Fruit fly (Drosophila melanogaster) whole organism, embryonic: ENCODE results near the gene PGAP2.

Source experiments
- Antp ChIP-seq: fragments of 200-800 bp; sonication (Bioruptor generic); optimal IDR thresholded peaks from 3 replicates; lab custom pipeline; 2016; ENCODE audit warnings: missing biosample characterization, missing genetic modification characterization
- Atf-2 ChIP-seq: fragments of 200-800 bp; sonication (Bioruptor generic); optimal IDR thresholded peaks from 2 replicates; lab custom pipeline; 2016; ENCODE audit warnings: missing biosample characterization, missing genetic modification characterization
- Atf3 ChIP-seq: fragments of 200-800 bp; sonication (Bioruptor generic); optimal IDR thresholded peaks from 3 replicates; lab custom pipeline; 2016; ENCODE audit warnings: missing biosample characterization, missing genetic modification characterization
- CG10147 ChIP-seq: fragments of 200-800 bp; sonication (Bioruptor generic); optimal IDR thresholded peaks from 2 replicates; lab custom pipeline; 2019; ENCODE audit warnings: missing biosample characterization, mild to moderate bottlenecking, missing genetic modification characterization, moderate library complexity
- CG10209 ChIP-seq: fragments of 200-800 bp; sonication (Bioruptor generic); optimal IDR thresholded peaks from 3 replicates; lab custom pipeline; 2017; ENCODE audit warnings: missing biosample characterization, mild to moderate bottlenecking, missing genetic modification characterization, missing genetic modification reagents
- CG1024 ChIP-seq: fragments of 200-800 bp; sonication (Bioruptor generic); IDR thresholded peaks from 2 replicates; pipeline ENCODE4 v1.3.6; 2022; ENCODE audit warnings: missing biosample characterization, missing genetic modification characterization
- CG10959 ChIP-seq: fragments of 200-800 bp; sonication (Bioruptor generic); IDR thresholded peaks from 2 replicates; pipeline ENCODE4 v1.3.6; 2022; ENCODE audit warnings: missing biosample characterization, missing genetic modification characterization
- CG13894 ChIP-seq: fragments of 200-800 bp; sonication (Bioruptor generic); optimal IDR thresholded peaks from 3 replicates; lab custom pipeline; 2018; ENCODE audit warnings: missing biosample characterization, mild to moderate bottlenecking, missing genetic modification characterization, moderate library complexity
- CG15696 ChIP-seq: fragments of 200-800 bp; sonication (Bioruptor generic); optimal IDR thresholded peaks from 2 replicates; lab custom pipeline; 2019; ENCODE audit warnings: missing biosample characterization, mild to moderate bottlenecking, missing genetic modification characterization, moderate library complexity
- CG1602 ChIP-seq: fragments of 200-800 bp; sonication (Bioruptor generic); optimal IDR thresholded peaks from 3 replicates; lab custom pipeline; 2016; ENCODE audit warnings: missing biosample characterization, missing genetic modification characterization
- CG3065 ChIP-seq: fragments of 200-800 bp; sonication (Bioruptor generic); optimal IDR thresholded peaks from 2 replicates; lab custom pipeline; 2016; ENCODE audit warnings: missing biosample characterization, missing genetic modification characterization
- CG31388 ChIP-seq: fragments of 200-800 bp; sonication (Bioruptor generic); optimal IDR thresholded peaks from 2 replicates; lab custom pipeline; 2016; ENCODE audit warnings: missing biosample characterization, missing genetic modification characterization
- CG3163 ChIP-seq: fragments of 200-800 bp; sonication (Bioruptor generic); optimal IDR thresholded peaks from 3 replicates; lab custom pipeline; 2016; ENCODE audit warnings: missing biosample characterization, missing genetic modification characterization
- CG32772 ChIP-seq: fragments of 200-800 bp; sonication (Bioruptor generic); IDR thresholded peaks from 2 replicates; pipeline ENCODE4 v1.3.6; 2022; ENCODE audit warnings: missing biosample characterization, missing genetic modification characterization
- CG34224 ChIP-seq: fragments of 200-800 bp; sonication (Bioruptor generic); IDR thresholded peaks from 3 replicates; pipeline ENCODE4 v1.3.6; 2022; ENCODE audit warnings: missing biosample characterization, missing genetic modification characterization; ENCODE audit not compliant: partially characterized antibody
- CG3995 ChIP-seq: fragments of 200-800 bp; sonication (Bioruptor generic); optimal IDR thresholded peaks from 3 replicates; lab custom pipeline; 2016; ENCODE audit warnings: missing biosample characterization, missing genetic modification characterization
- CG4360 ChIP-seq: fragments of 200-800 bp; sonication (Bioruptor generic); IDR thresholded peaks from 2 replicates; pipeline ENCODE4 v1.3.6; 2022; ENCODE audit warnings: missing biosample characterization, missing genetic modification characterization
- CG7786 ChIP-seq: fragments of 200-800 bp; sonication (Bioruptor generic); optimal IDR thresholded peaks from 2 replicates; lab custom pipeline; 2016; ENCODE audit warnings: missing biosample characterization, missing genetic modification characterization
- CG8089 ChIP-seq: fragments of 200-800 bp; sonication (Bioruptor generic); optimal IDR thresholded peaks from 3 replicates; lab custom pipeline; 2016; ENCODE audit warnings: missing biosample characterization, missing genetic modification characterization
- CG9727 ChIP-seq: fragments of 200-800 bp; sonication (Bioruptor generic); optimal IDR thresholded peaks from 3 replicates; lab custom pipeline; 2017; ENCODE audit warnings: missing biosample characterization, mild to moderate bottlenecking, missing genetic modification characterization
- CkIIα-i1 ChIP-seq: fragments of 200-800 bp; sonication (Bioruptor generic); IDR thresholded peaks from 2 replicates; pipeline ENCODE4 v1.3.6; 2022; ENCODE audit warnings: missing biosample characterization, missing genetic modification characterization
- E2f2 ChIP-seq: fragments of 200-800 bp; sonication (Bioruptor generic); IDR thresholded peaks from 2 replicates; pipeline ENCODE4 v1.3.6; 2022; ENCODE audit warnings: missing biosample characterization, missing genetic modification characterization
- Fer1 ChIP-seq: fragments of 200-800 bp; sonication (Bioruptor generic); optimal IDR thresholded peaks from 2 replicates; lab custom pipeline; 2017; ENCODE audit warnings: missing biosample characterization, mild to moderate bottlenecking, missing genetic modification characterization
- Fer2 ChIP-seq: fragments of 200-800 bp; sonication (Bioruptor generic); optimal IDR thresholded peaks from 2 replicates; lab custom pipeline; 2018; ENCODE audit warnings: missing biosample characterization, mild to moderate bottlenecking, missing genetic modification characterization, moderate library complexity
- HHEX ChIP-seq: fragments of 200-800 bp; sonication (Bioruptor generic); optimal IDR thresholded peaks from 3 replicates; lab custom pipeline; 2017; ENCODE audit warnings: missing biosample characterization, mild to moderate bottlenecking, missing genetic modification characterization, missing genetic modification reagents
- Lhr ChIP-seq: fragments of 200-800 bp; sonication (Bioruptor generic); optimal IDR thresholded peaks from 3 replicates; lab custom pipeline; 2017; ENCODE audit warnings: mild to moderate bottlenecking, missing biosample characterization, missing genetic modification reagents, missing genetic modification characterization
- Lim3 ChIP-seq: fragments of 200-800 bp; sonication (Bioruptor generic); IDR thresholded peaks from 2 replicates; pipeline ENCODE4 v1.3.6; 2022; ENCODE audit warnings: missing biosample characterization, missing genetic modification characterization
- Mad ChIP-seq: fragments of 200-800 bp; sonication (Bioruptor generic); optimal IDR thresholded peaks from 2 replicates; lab custom pipeline; 2016; ENCODE audit warnings: missing biosample characterization, missing genetic modification characterization
- Mes4 ChIP-seq: fragments of 200-800 bp; sonication (Bioruptor generic); optimal IDR thresholded peaks from 2 replicates; lab custom pipeline; 2016; ENCODE audit warnings: missing biosample characterization, missing genetic modification characterization
- Sin3A ChIP-seq: fragments of >200 bp; optimal IDR thresholded peaks from 2 replicates; lab custom pipeline; 2018
- Sry-β ChIP-seq: fragments of 200-800 bp; sonication (Bioruptor generic); optimal IDR thresholded peaks from 2 replicates; lab custom pipeline; 2018; ENCODE audit warnings: missing biosample characterization, mild to moderate bottlenecking, missing genetic modification characterization, moderate library complexity
- Tbp ChIP-seq: fragments of >200 bp; optimal IDR thresholded peaks from 2 replicates; lab custom pipeline; 2018; ENCODE audit warnings: missing biosample characterization, missing genetic modification characterization
- ara ChIP-seq: fragments of 200-800 bp; sonication (Bioruptor generic); IDR thresholded peaks from 2 replicates; pipeline ENCODE4 v1.3.6; 2022; ENCODE audit warnings: missing biosample characterization, missing genetic modification characterization
- ato ChIP-seq: fragments of 200-800 bp; sonication (Bioruptor generic); IDR thresholded peaks from 2 replicates; pipeline ENCODE4 v1.3.6; 2022; ENCODE audit warnings: missing biosample characterization, missing genetic modification characterization; ENCODE audit not compliant: partially characterized antibody
- crc ChIP-seq: fragments of 200-800 bp; sonication (Bioruptor generic); optimal IDR thresholded peaks from 2 replicates; lab custom pipeline; 2016; ENCODE audit warnings: missing biosample characterization, missing genetic modification characterization
- dysf ChIP-seq: fragments of 200-800 bp; sonication (Bioruptor generic); IDR thresholded peaks from 3 replicates; pipeline ENCODE4 v1.3.6; 2022; ENCODE audit warnings: missing biosample characterization, missing genetic modification characterization
- esg ChIP-seq: fragments of 200-800 bp; sonication (Bioruptor generic); conservative IDR thresholded peaks from 2 replicates; pipeline ENCODE4 v1.3.6; 2022; ENCODE audit warnings: missing biosample characterization, missing genetic modification characterization
- lbe ChIP-seq: fragments of 200-800 bp; sonication (Bioruptor generic); optimal IDR thresholded peaks from 2 replicates; lab custom pipeline; 2016; ENCODE audit warnings: missing biosample characterization, mild to moderate bottlenecking, missing genetic modification characterization
- mirr ChIP-seq: fragments of 200-800 bp; sonication (Bioruptor generic); optimal IDR thresholded peaks from 3 replicates; lab custom pipeline; 2018; ENCODE audit warnings: missing biosample characterization, mild to moderate bottlenecking, missing genetic modification characterization
- pan ChIP-seq, 4 experiments: fragments of >200 bp in 3 of 4; fragments of 200-800 bp in 1 of 4; sonication (Bioruptor generic) in 1 of 4; optimal IDR thresholded peaks in 3 of 4; IDR thresholded peaks in 1 of 4; 2 replicates each; pipeline versions ENCODE4 v1.3.6 to Lab custom; 2017 to 2022; ENCODE audit warnings: missing biosample characterization in 2 of 4, missing genetic modification characterization in 2 of 4, mixed read lengths in 1 of 4
- pfk ChIP-seq: fragments of 200-800 bp; sonication (Bioruptor generic); optimal IDR thresholded peaks from 2 replicates; lab custom pipeline; 2018; ENCODE audit warnings: missing biosample characterization, mild to moderate bottlenecking, missing genetic modification characterization, moderate library complexity
- pros ChIP-seq: fragments of 200-800 bp; sonication (Bioruptor generic); optimal IDR thresholded peaks from 3 replicates; lab custom pipeline; 2019; ENCODE audit warnings: missing biosample characterization, mild to moderate bottlenecking, missing genetic modification characterization, moderate library complexity
- ranshi ChIP-seq: fragments of 200-800 bp; sonication (Bioruptor generic); IDR thresholded peaks from 2 replicates; pipeline ENCODE4 v1.3.6; 2022; ENCODE audit warnings: missing biosample characterization, missing genetic modification characterization
- schlank ChIP-seq: fragments of 200-800 bp; sonication (Bioruptor generic); optimal IDR thresholded peaks from 2 replicates; lab custom pipeline; 2018; ENCODE audit warnings: missing biosample characterization, mild to moderate bottlenecking, missing genetic modification characterization
- slp2 ChIP-seq: fragments of 200-800 bp; sonication (Bioruptor generic); optimal IDR thresholded peaks from 2 replicates; lab custom pipeline; 2016; ENCODE audit warnings: missing biosample characterization, missing genetic modification characterization
- sna ChIP-seq: fragments of 200-800 bp; sonication (Bioruptor generic); IDR thresholded peaks from 2 replicates; pipeline ENCODE4 v1.3.6; 2022; ENCODE audit warnings: missing biosample characterization, missing genetic modification characterization; ENCODE audit not compliant: partially characterized antibody
- usp ChIP-seq: fragments of >200 bp; optimal IDR thresholded peaks from 2 replicates; lab custom pipeline; 2017; ENCODE audit warnings: missing biosample characterization, missing genetic modification characterization
- yki ChIP-seq: fragments of >200 bp; optimal IDR thresholded peaks from 3 replicates; lab custom pipeline; 2018
- zen ChIP-seq: fragments of 200-800 bp; sonication (Bioruptor generic); optimal IDR thresholded peaks from 3 replicates; lab custom pipeline; 2018; ENCODE audit warnings: missing biosample characterization, mild to moderate bottlenecking, missing genetic modification characterization, moderate library complexity
- zen2 ChIP-seq: fragments of 200-800 bp; sonication (Bioruptor generic); IDR thresholded peaks from 3 replicates; pipeline ENCODE4 v1.3.6; 2022; ENCODE audit warnings: missing biosample characterization, missing genetic modification characterization; ENCODE audit not compliant: partially characterized antibody

The PGAP2 gene

DNA sequence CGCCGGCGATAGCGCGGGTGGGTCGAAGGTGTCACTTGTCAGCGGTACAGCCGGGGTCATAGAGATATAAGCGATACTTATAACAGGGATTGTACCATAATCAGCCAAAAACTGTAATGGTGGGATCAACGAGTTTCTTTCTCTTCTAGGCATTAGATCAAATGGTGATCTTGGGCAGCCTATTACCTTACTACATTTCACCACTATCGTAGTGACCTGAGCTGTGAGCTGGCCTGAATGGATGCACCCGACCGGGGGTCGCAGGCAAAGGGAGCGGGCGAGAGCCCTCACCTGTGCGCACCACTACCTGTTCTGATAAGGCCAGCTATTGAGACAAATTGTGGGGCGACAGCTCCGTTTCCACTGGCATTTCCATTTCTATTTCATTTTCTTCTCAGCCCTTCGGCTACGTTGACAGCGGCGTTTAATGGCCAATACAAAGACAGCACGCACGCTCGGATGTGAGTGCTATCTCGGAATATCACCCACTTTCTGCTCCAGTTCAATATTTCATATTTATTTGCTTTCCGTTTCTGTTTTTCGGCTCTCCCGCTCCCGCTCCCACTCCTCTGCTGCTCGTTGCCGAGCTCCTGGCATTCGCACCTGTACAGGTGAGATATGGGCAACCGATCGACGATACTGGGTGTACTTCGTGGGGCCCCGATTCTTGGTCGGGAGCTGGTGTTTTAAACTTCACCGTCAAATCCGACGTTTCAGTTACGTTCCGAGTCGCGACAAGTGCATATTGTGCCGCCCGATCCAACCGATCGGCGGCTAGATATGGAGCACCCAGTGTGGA lies 37.6 kb upstream of the PGAP2 start (continued):
- TF ChIP-seq CG3065 (GFP tag; lab: Kevin White, UChicago), result peak; percentile 34
- peak; percentile 48 for TF ChIP-seq CG15696 (tag; lab: Kevin White, UChicago)
- TF ChIP-seq mirr, result no peak
- no peak for TF ChIP-seq CG3163 (GFP tag; lab: Kevin White, UChicago)
- no peak for TF ChIP-seq zen2
- no peak for TF ChIP-seq sna (GFP tag; lab: Robert Waterston, UW)
- no peak for TF ChIP-seq pan (optimal IDR thresholded peaks at IDR 0.05; lab: Kevin White, UChicago)
- TF ChIP-seq pan (GFP tag; optimal IDR thresholded peaks at IDR 0.05 in 1 of 2, IDR thresholded peaks at IDR 0.05 in 1 of 2), result peak in 1 of 2 experiments; percentile 84
- TF ChIP-seq ara (GFP tag; lab: Robert Waterston, UW), result peak; percentile 93
- no peak for TF ChIP-seq CG34224 (GFP tag; lab: Robert Waterston, UW)
- peak; percentile 67 for TF ChIP-seq CG7786 (GFP tag; lab: Kevin White, UChicago)
- TF ChIP-seq dysf (GFP tag; lab: Robert Waterston, UW), result peak; percentile 82
- peak; percentile 36; the same call in 1 of the 2 replicates for TF ChIP-seq Lim3
- no peak for TF ChIP-seq schlank
- TF ChIP-seq CG3995 (GFP tag; lab: Kevin White, UChicago), result no peak
- peak; percentile 85 for TF ChIP-seq Antp (GFP tag; lab: Kevin White, UChicago)
- peak; percentile 44 for TF ChIP-seq CG8089 (GFP tag; lab: Kevin White, UChicago)
- peak; percentile 24 for TF ChIP-seq Mes4 (GFP tag; lab: Kevin White, UChicago)
- TF ChIP-seq Atf3 (GFP tag; lab: Kevin White, UChicago), result peak; percentile 25
- TF ChIP-seq CG1024, result peak; percentile 71
- TF ChIP-seq Atf-2 (GFP tag; lab: Kevin White, UChicago), result peak; percentile 41
- peak; percentile 41; the same call in 1 of the 2 replicates for TF ChIP-seq E2f2 (GFP tag; lab: Robert Waterston, UW)
- peak; percentile 36 for TF ChIP-seq Mad (GFP tag; lab: Kevin White, UChicago)
- TF ChIP-seq CG10959 (GFP tag; lab: Robert Waterston, UW), result peak; percentile 71
- TF ChIP-seq zen, result peak; percentile 63
- TF ChIP-seq Sry-β (GFP tag; lab: Kevin White, UChicago), result peak; percentile 41
- no peak for TF ChIP-seq Sin3A (lab: Kevin White, UChicago)
- TF ChIP-seq usp, result no peak
- TF ChIP-seq CG4360, result no peak
- no peak for TF ChIP-seq pfk (GFP tag; lab: Kevin White, UChicago)
- no peak for TF ChIP-seq ato
- no peak for TF ChIP-seq CG13894 (tag; lab: Kevin White, UChicago)
- TF ChIP-seq ranshi (GFP tag; lab: Robert Waterston, UW), result peak; percentile 84
- TF ChIP-seq CG10147 (GFP tag; lab: Kevin White, UChicago), result peak; percentile 29
- peak; percentile 73 for TF ChIP-seq slp2
- peak; percentile 62 for TF ChIP-seq CG1602
- TF ChIP-seq crc, result peak; percentile 67
- no peak for TF ChIP-seq Fer2 (tag; lab: Kevin White, UChicago)
- no peak for TF ChIP-seq pros (GFP tag; lab: Kevin White, UChicago)
- peak; percentile 88 for TF ChIP-seq CG32772 (GFP tag; lab: Robert Waterston, UW)
- TF ChIP-seq esg, result peak; percentile 80
- no peak for TF ChIP-seq lbe (GFP tag; lab: Kevin White, UChicago)
- no peak for TF ChIP-seq yki (lab: Kevin White, UChicago)
- TF ChIP-seq CG10209, result peak; percentile 80
- peak; percentile 66 for TF ChIP-seq CG9727 (GFP tag; lab: Kevin White, UChicago)
- TF ChIP-seq CG31388, result peak; percentile 40
- no peak for TF ChIP-seq CkIIα-i1
- TF ChIP-seq HHEX (GFP tag; lab: Kevin White, UChicago), result peak; percentile 82
- TF ChIP-seq Tbp, result no peak
- TF ChIP-seq Lhr, result peak; percentile 23
- peak; percentile 6 for TF ChIP-seq Fer1 (GFP tag; lab: Kevin White, UChicago)
